Worm (Caenorhabditis elegans): ENCODE results near the gene sru-42.

ce11 chrV:15650167-15650566, at the start of gene sru-42:
- no peak for TF ChIP-seq ceh-9 (tag; optimal IDR thresholded peaks at IDR 0.05)
- no peak for TF ChIP-seq pha-4 (tag; optimal IDR thresholded peaks at IDR 0.05)
- TF ChIP-seq F13H6.1 (tag; optimal IDR thresholded peaks at IDR 0.05): no peak
- TF ChIP-seq gmeb-2 (tag; optimal IDR thresholded peaks at IDR 0.05): no peak
- TF ChIP-seq ceh-31 (tag; optimal IDR thresholded peaks at IDR 0.05): no peak
- TF ChIP-seq hlh-30 (tag; optimal IDR thresholded peaks at IDR 0.05; ENCODE audit: insufficient read depth): no peak

Data from whole organism, late embryonic.